Worm (Caenorhabditis elegans) whole organism, L2 larva: ENCODE data around the gene C52E2.5.

Experiments used
- Y55F3AM.14 ChIP-seq: fragments of 200-800 bp; sonication (Bioruptor generic); optimal IDR thresholded peaks from 2 replicates; lab custom pipeline; 2018; ENCODE audit warnings: mild to moderate bottlenecking, missing genetic modification characterization, missing compliant biosample characterization
- dmd-4 ChIP-seq: sonication (generic microtip); optimal IDR thresholded peaks from 2 replicates; lab custom pipeline; 2017; ENCODE audit warnings: missing biosample characterization, missing genetic modification characterization
- elt-3 ChIP-seq: sonication (generic microtip); optimal IDR thresholded peaks from 2 replicates; lab custom pipeline; 2017; ENCODE audit warnings: missing biosample characterization, missing genetic modification characterization

DNA sequence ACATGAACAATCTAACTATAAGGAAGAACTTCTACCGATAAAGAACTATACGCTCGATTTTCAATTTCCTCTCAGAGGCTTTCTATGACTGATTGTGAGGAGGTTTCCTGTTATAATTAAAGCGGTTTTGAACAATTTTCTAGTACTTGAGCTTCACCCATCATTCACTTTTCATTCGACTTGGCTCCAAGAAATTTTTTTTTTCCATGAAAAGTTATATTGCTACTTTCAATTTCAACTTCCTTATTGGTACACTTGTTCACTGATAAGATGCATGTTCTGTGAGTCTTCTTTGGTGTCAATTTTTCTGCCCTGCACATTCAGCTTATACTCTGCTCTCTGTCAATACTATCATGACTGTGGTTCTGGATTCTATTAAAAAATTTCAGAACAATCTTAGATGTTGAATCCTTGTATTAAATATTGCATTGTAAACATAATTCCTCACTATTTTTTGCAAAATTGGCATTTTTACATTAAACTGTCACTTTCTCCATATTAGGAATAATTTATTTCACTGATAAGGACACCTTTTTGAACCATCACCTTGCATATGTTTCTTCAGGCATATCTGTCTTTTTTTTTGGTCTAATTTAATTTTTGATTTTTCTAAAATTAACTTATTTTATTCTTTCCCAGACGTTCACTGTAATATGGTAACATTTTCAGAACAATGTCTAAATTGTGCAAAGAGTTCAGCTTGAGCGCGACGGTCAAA is 28.3 kb upstream of the C52E2.5 start, which contains the start of gene math-10:
- TF ChIP-seq elt-3 (tag; lab: Kevin White, UChicago) = no peak
- no peak for TF ChIP-seq Y55F3AM.14 (GFP tag; lab: Kevin White, UChicago)
- no peak for TF ChIP-seq dmd-4
